Fruit fly (Drosophila melanogaster) whole organism, embryonic: ENCODE results near the gene CG14721.
A peak's percentile ranks its signal among the peaks of the same experiment; 100 is the strongest.

Experiments
- CG11560 ChIP-seq: fragments of 200-800 bp; sonication (Bioruptor generic); IDR thresholded peaks from 3 replicates; pipeline ENCODE4 v1.3.6; 2022; ENCODE audit warnings: missing biosample characterization, missing genetic modification characterization
- CG11723 ChIP-seq: fragments of 200-800 bp; sonication (Bioruptor generic); optimal IDR thresholded peaks from 2 replicates; lab custom pipeline; 2017; ENCODE audit warnings: missing biosample characterization, mild to moderate bottlenecking, missing genetic modification characterization
- CG12299 ChIP-seq: fragments of 200-800 bp; sonication (Bioruptor generic); optimal IDR thresholded peaks from 2 replicates; lab custom pipeline; 2018; ENCODE audit warnings: missing biosample characterization, mild to moderate bottlenecking, missing genetic modification characterization
- CG12391 ChIP-seq: fragments of 200-800 bp; sonication (Bioruptor generic); optimal IDR thresholded peaks from 3 replicates; lab custom pipeline; 2018; ENCODE audit warnings: missing biosample characterization, mild to moderate bottlenecking, missing genetic modification characterization, moderate library complexity
- CG13624 ChIP-seq: fragments of 200-800 bp; sonication (Bioruptor generic); optimal IDR thresholded peaks from 2 replicates; lab custom pipeline; 2016; ENCODE audit warnings: missing biosample characterization, missing genetic modification characterization
- CG14860 ChIP-seq: fragments of 200-800 bp; sonication (Bioruptor generic); IDR thresholded peaks from 3 replicates; pipeline ENCODE4 v1.3.6; 2022; ENCODE audit warnings: missing biosample characterization, missing genetic modification characterization; ENCODE audit not compliant: partially characterized antibody
- CG15479 ChIP-seq: fragments of 200-800 bp; sonication (Bioruptor generic); optimal IDR thresholded peaks from 3 replicates; lab custom pipeline; 2019; ENCODE audit warnings: missing biosample characterization, mild to moderate bottlenecking, missing genetic modification characterization, moderate library complexity
- CG16863 ChIP-seq: fragments of 200-800 bp; sonication (Bioruptor generic); optimal IDR thresholded peaks from 3 replicates; lab custom pipeline; 2016; ENCODE audit warnings: missing biosample characterization, missing genetic modification characterization
- CG17359 ChIP-seq: fragments of 200-800 bp; sonication (Bioruptor generic); optimal IDR thresholded peaks from 3 replicates; lab custom pipeline; 2018; ENCODE audit warnings: missing biosample characterization, mild to moderate bottlenecking, missing genetic modification characterization, moderate library complexity
- CG18764 ChIP-seq: fragments of 200-800 bp; sonication (Bioruptor generic); optimal IDR thresholded peaks from 3 replicates; lab custom pipeline; 2016; ENCODE audit warnings: missing biosample characterization, missing genetic modification characterization
- CG2116 ChIP-seq: fragments of 200-800 bp; sonication (Bioruptor generic); optimal IDR thresholded peaks from 3 replicates; lab custom pipeline; 2018; ENCODE audit warnings: missing biosample characterization, mild to moderate bottlenecking, missing genetic modification characterization
- CG30431 ChIP-seq: fragments of 200-800 bp; sonication (Bioruptor generic); optimal IDR thresholded peaks from 2 replicates; lab custom pipeline; 2017; ENCODE audit warnings: missing biosample characterization, missing genetic modification characterization
- CG31224 ChIP-seq: fragments of 200-800 bp; sonication (Bioruptor generic); IDR thresholded peaks from 2 replicates; pipeline ENCODE4 v1.3.6; 2022; ENCODE audit warnings: missing biosample characterization, missing genetic modification characterization
- CG31388 ChIP-seq: fragments of 200-800 bp; sonication (Bioruptor generic); optimal IDR thresholded peaks from 2 replicates; lab custom pipeline; 2016; ENCODE audit warnings: missing biosample characterization, missing genetic modification characterization
- CG32772 ChIP-seq: fragments of 200-800 bp; sonication (Bioruptor generic); IDR thresholded peaks from 2 replicates; pipeline ENCODE4 v1.3.6; 2022; ENCODE audit warnings: missing biosample characterization, missing genetic modification characterization
- CG3407 ChIP-seq: fragments of 200-800 bp; sonication (Bioruptor generic); optimal IDR thresholded peaks from 2 replicates; lab custom pipeline; 2018; ENCODE audit warnings: missing biosample characterization, mild to moderate bottlenecking, missing genetic modification characterization
- CG42726 ChIP-seq: fragments of 200-800 bp; sonication (Bioruptor generic); IDR thresholded peaks from 2 replicates; pipeline ENCODE4 v1.3.6; 2022; ENCODE audit warnings: missing biosample characterization, missing genetic modification characterization; ENCODE audit not compliant: partially characterized antibody
- CG4424 ChIP-seq: fragments of 200-800 bp; sonication (Bioruptor generic); optimal IDR thresholded peaks from 3 replicates; lab custom pipeline; 2016; ENCODE audit warnings: missing biosample characterization, missing genetic modification characterization
- CG5953 ChIP-seq: fragments of 200-800 bp; sonication (Bioruptor generic); IDR thresholded peaks from 2 replicates; pipeline ENCODE4 v1.3.6; 2022; ENCODE audit warnings: missing biosample characterization, missing genetic modification characterization
- CG6254 ChIP-seq: fragments of 200-800 bp; sonication (Bioruptor generic); optimal IDR thresholded peaks from 3 replicates; lab custom pipeline; 2017; ENCODE audit warnings: mild to moderate bottlenecking, missing biosample characterization, missing genetic modification reagents, missing genetic modification characterization
- CG7745 ChIP-seq: fragments of 200-800 bp; sonication (Bioruptor generic); optimal IDR thresholded peaks from 2 replicates; lab custom pipeline; 2018; ENCODE audit warnings: missing biosample characterization, mild to moderate bottlenecking, missing genetic modification characterization, moderate library complexity
- CG9932 ChIP-seq: fragments of 200-800 bp; sonication (Bioruptor generic); IDR thresholded peaks from 2 replicates; pipeline ENCODE4 v1.3.6; 2022; ENCODE audit warnings: missing biosample characterization, missing genetic modification characterization
- CHES-1-like ChIP-seq: fragments of 200-800 bp; sonication (Bioruptor generic); optimal IDR thresholded peaks from 2 replicates; lab custom pipeline; 2016; ENCODE audit warnings: missing biosample characterization, missing genetic modification characterization
- Dek ChIP-seq: fragments of 200-800 bp; sonication (Bioruptor generic); optimal IDR thresholded peaks from 3 replicates; lab custom pipeline; 2019; ENCODE audit warnings: missing biosample characterization, mild to moderate bottlenecking, missing genetic modification characterization, moderate library complexity
- E2f2 ChIP-seq: fragments of 200-800 bp; sonication (Bioruptor generic); IDR thresholded peaks from 2 replicates; pipeline ENCODE4 v1.3.6; 2022; ENCODE audit warnings: missing biosample characterization, missing genetic modification characterization
- Ets65A ChIP-seq: fragments of 200-800 bp; sonication (Bioruptor generic); peaks from one replicate; lab custom pipeline; 2016; ENCODE audit warnings: missing biosample characterization, missing genetic modification characterization
- Fer2 ChIP-seq: fragments of 200-800 bp; sonication (Bioruptor generic); optimal IDR thresholded peaks from 2 replicates; lab custom pipeline; 2018; ENCODE audit warnings: missing biosample characterization, mild to moderate bottlenecking, missing genetic modification characterization, moderate library complexity
- Fer3 ChIP-seq: fragments of 200-800 bp; sonication (Bioruptor generic); optimal IDR thresholded peaks from 2 replicates; lab custom pipeline; 2018; ENCODE audit warnings: missing biosample characterization, mild to moderate bottlenecking, missing genetic modification characterization, moderate library complexity
- Hr39 ChIP-seq: fragments of >200 bp; optimal IDR thresholded peaks from 2 replicates; lab custom pipeline; 2017
- MBD-R2 ChIP-seq: fragments of 200-800 bp; sonication (Bioruptor generic); IDR thresholded peaks from 2 replicates; pipeline ENCODE4 v1.3.6; 2022; ENCODE audit warnings: missing biosample characterization, missing genetic modification characterization
- Max ChIP-seq: fragments of 200-800 bp; sonication (Bioruptor generic); optimal IDR thresholded peaks from 2 replicates; lab custom pipeline; 2016; ENCODE audit warnings: missing biosample characterization, mild to moderate bottlenecking, missing genetic modification characterization
- Myb ChIP-seq: fragments of 200-800 bp; sonication (Bioruptor generic); optimal IDR thresholded peaks from 2 replicates; lab custom pipeline; 2016; ENCODE audit warnings: missing biosample characterization, missing genetic modification characterization
- Ptx1 ChIP-seq: fragments of 200-800 bp; sonication (Bioruptor generic); IDR thresholded peaks from 2 replicates; pipeline ENCODE4 v1.3.6; 2022; ENCODE audit warnings: missing biosample characterization, missing genetic modification characterization
- Rfx ChIP-seq: fragments of 200-800 bp; sonication (Bioruptor generic); IDR thresholded peaks from 2 replicates; pipeline ENCODE4 v1.3.6; 2022; ENCODE audit warnings: missing biosample characterization, missing genetic modification characterization
- Sox102F ChIP-seq: fragments of 200-800 bp; sonication (Bioruptor generic); optimal IDR thresholded peaks from 2 replicates; lab custom pipeline; 2018; ENCODE audit warnings: missing biosample characterization, mild to moderate bottlenecking, missing genetic modification characterization, moderate library complexity
- Sry-β ChIP-seq: fragments of 200-800 bp; sonication (Bioruptor generic); optimal IDR thresholded peaks from 2 replicates; lab custom pipeline; 2018; ENCODE audit warnings: missing biosample characterization, mild to moderate bottlenecking, missing genetic modification characterization, moderate library complexity
- Ssrp ChIP-seq: fragments of 200-800 bp; sonication (Bioruptor generic); optimal IDR thresholded peaks from 2 replicates; lab custom pipeline; 2018; ENCODE audit warnings: missing biosample characterization, mild to moderate bottlenecking, missing genetic modification characterization, moderate library complexity
- TFAM ChIP-seq: fragments of 200-800 bp; sonication (Bioruptor generic); optimal IDR thresholded peaks from 2 replicates; lab custom pipeline; 2017; ENCODE audit warnings: missing biosample characterization, missing genetic modification characterization, inconsistent platforms
- Xrp1 ChIP-seq: fragments of 200-800 bp; sonication (Bioruptor generic); IDR thresholded peaks from 2 replicates; pipeline ENCODE4 v1.3.6; 2022; ENCODE audit warnings: missing biosample characterization, missing genetic modification characterization
- bcd ChIP-seq: fragments of 200-800 bp; sonication (Bioruptor generic); optimal IDR thresholded peaks from 2 replicates; lab custom pipeline; 2017; ENCODE audit warnings: missing biosample characterization, mild to moderate bottlenecking, missing genetic modification characterization
- cas ChIP-seq: fragments of 200-800 bp; sonication (Bioruptor generic); IDR thresholded peaks from 2 replicates; pipeline ENCODE4 v1.3.6; 2022; ENCODE audit warnings: missing biosample characterization, missing genetic modification characterization
- disco-r ChIP-seq: fragments of 200-800 bp; sonication (Bioruptor generic); optimal IDR thresholded peaks from 2 replicates; lab custom pipeline; 2016; ENCODE audit warnings: missing biosample characterization, missing genetic modification characterization
- hth ChIP-seq: fragments of >200 bp; optimal IDR thresholded peaks from 2 replicates; lab custom pipeline; 2017; ENCODE audit warnings: inconsistent platforms
- mam ChIP-seq: fragments of 200-800 bp; sonication (Bioruptor generic); optimal IDR thresholded peaks from 3 replicates; lab custom pipeline; 2016; ENCODE audit warnings: missing biosample characterization, missing genetic modification characterization
- nmo ChIP-seq: fragments of 200-800 bp; sonication (Bioruptor generic); optimal IDR thresholded peaks from 2 replicates; lab custom pipeline; 2018; ENCODE audit warnings: missing biosample characterization, mild to moderate bottlenecking, missing genetic modification characterization, moderate library complexity
- nom ChIP-seq: fragments of 200-800 bp; sonication (Bioruptor generic); optimal IDR thresholded peaks from 2 replicates; lab custom pipeline; 2017; ENCODE audit warnings: missing biosample characterization, missing genetic modification characterization, mild to moderate bottlenecking, moderate library complexity, missing genetic modification reagents
- peb ChIP-seq: fragments of 200-800 bp; sonication (Bioruptor generic); IDR thresholded peaks from 2 replicates; pipeline ENCODE4 v1.3.6; 2022; ENCODE audit warnings: missing biosample characterization, missing genetic modification characterization
- pfk ChIP-seq: fragments of 200-800 bp; sonication (Bioruptor generic); optimal IDR thresholded peaks from 2 replicates; lab custom pipeline; 2018; ENCODE audit warnings: missing biosample characterization, mild to moderate bottlenecking, missing genetic modification characterization, moderate library complexity
- row ChIP-seq: fragments of 200-800 bp; sonication (Bioruptor generic); IDR thresholded peaks from 3 replicates; pipeline ENCODE4 v1.3.6; 2022; ENCODE audit warnings: missing biosample characterization, missing genetic modification characterization
- sna ChIP-seq: fragments of 200-800 bp; sonication (Bioruptor generic); IDR thresholded peaks from 2 replicates; pipeline ENCODE4 v1.3.6; 2022; ENCODE audit warnings: missing biosample characterization, missing genetic modification characterization; ENCODE audit not compliant: partially characterized antibody
- sr ChIP-seq: fragments of 200-800 bp; sonication (Bioruptor generic); IDR thresholded peaks from 3 replicates; pipeline ENCODE4 v1.3.6; 2022; ENCODE audit warnings: missing biosample characterization, missing genetic modification characterization
- stwl ChIP-seq: fragments of 200-800 bp; sonication (Bioruptor generic); optimal IDR thresholded peaks from 3 replicates; lab custom pipeline; 2018; ENCODE audit warnings: missing biosample characterization, mild to moderate bottlenecking, missing genetic modification characterization, moderate library complexity

The CG14721 gene

dm6 chr3R:11764279-11764880 lies 29.1 kb downstream of the CG14721 start, which contains the start of gene Lk6 (continued):
- peak; percentile 60 for TF ChIP-seq CG13624
- no peak for TF ChIP-seq CG30431 (GFP tag; lab: Kevin White, UChicago)
- no peak for TF ChIP-seq E2f2
- TF ChIP-seq CG14860 = no peak
- TF ChIP-seq Fer2 = no peak
- TF ChIP-seq Rfx = no peak
- TF ChIP-seq CG4424 (GFP tag; lab: Kevin White, UChicago) = peak; percentile 42
- peak; percentile 78 for TF ChIP-seq nmo (GFP tag; lab: Kevin White, UChicago)
- TF ChIP-seq sr = no peak
- peak; percentile 38 for TF ChIP-seq CG18764 (GFP tag; lab: Kevin White, UChicago)
- no peak for TF ChIP-seq hth (lab: Kevin White, UChicago)
- TF ChIP-seq MBD-R2 (GFP tag; lab: Robert Waterston, UW) = no peak
- peak; percentile 82 for TF ChIP-seq Myb (GFP tag; lab: Kevin White, UChicago)
- no peak for TF ChIP-seq row
- peak; percentile 54 for TF ChIP-seq CG12299 (tag; lab: Kevin White, UChicago)
- TF ChIP-seq Sox102F (GFP tag; lab: Kevin White, UChicago) = no peak
- TF ChIP-seq CG9932 (GFP tag; lab: Robert Waterston, UW) = no peak
- TF ChIP-seq CG31224 (GFP tag; lab: Robert Waterston, UW) = no peak
- peak; percentile 73 for TF ChIP-seq CG2116 (GFP tag; lab: Kevin White, UChicago)
- TF ChIP-seq CG11560 (tag; lab: Robert Waterston, UW) = no peak
- TF ChIP-seq CG31388 (GFP tag; lab: Kevin White, UChicago) = no peak
- TF ChIP-seq CG3407 (GFP tag; lab: Kevin White, UChicago) = no peak
- no peak for TF ChIP-seq CG7745 (tag; lab: Kevin White, UChicago)
- peak; percentile 47 for TF ChIP-seq CHES-1-like (GFP tag; lab: Kevin White, UChicago)
- TF ChIP-seq cas = no peak
- no peak for TF ChIP-seq disco-r (GFP tag; lab: Kevin White, UChicago)
- no peak for TF ChIP-seq Sry-β (GFP tag; lab: Kevin White, UChicago)
- TF ChIP-seq stwl (tag; lab: Kevin White, UChicago) = peak; percentile 60
- TF ChIP-seq Max = no peak
- no peak for TF ChIP-seq CG6254 (GFP tag; lab: Kevin White, UChicago)
- no peak for TF ChIP-seq CG32772
- no peak for TF ChIP-seq Hr39 (lab: Kevin White, UChicago)
- no peak for TF ChIP-seq Xrp1
- TF ChIP-seq CG15479 (GFP tag; lab: Kevin White, UChicago) = peak; percentile 17
- TF ChIP-seq Ssrp (tag; lab: Kevin White, UChicago) = no peak
- TF ChIP-seq CG12391 (tag; lab: Kevin White, UChicago) = peak; percentile 66
- no peak for TF ChIP-seq CG42726
- TF ChIP-seq sna (GFP tag; lab: Robert Waterston, UW) = no peak
- TF ChIP-seq CG16863 (GFP tag; lab: Kevin White, UChicago) = peak; percentile 9
- TF ChIP-seq bcd (GFP tag; lab: Kevin White, UChicago) = peak; percentile 52
- TF ChIP-seq mam (GFP tag; lab: Kevin White, UChicago) = no peak
- TF ChIP-seq CG5953 = no peak
- TF ChIP-seq Fer3 (tag; lab: Kevin White, UChicago) = peak; percentile 3
- peak; percentile 79 for TF ChIP-seq Dek (tag; lab: Kevin White, UChicago)
- peak; percentile 90 for TF ChIP-seq nom (GFP tag; lab: Kevin White, UChicago)
- no peak for TF ChIP-seq TFAM
- peak; percentile 92 for TF ChIP-seq Ets65A (GFP tag; lab: Kevin White, UChicago)
- peak; percentile 43 for TF ChIP-seq pfk
- TF ChIP-seq Ptx1 (GFP tag; lab: Robert Waterston, UW) = no peak
- no peak for TF ChIP-seq peb
- TF ChIP-seq CG17359 (tag; lab: Kevin White, UChicago) = peak; percentile 38
- TF ChIP-seq CG11723 (GFP tag; lab: Kevin White, UChicago) = no peak
